Fruit fly (Drosophila melanogaster): ENCODE data around the gene CG13004.
A peak's percentile ranks its signal among the peaks of the same experiment; 100 is the strongest.

CG13004 gene

DNA sequence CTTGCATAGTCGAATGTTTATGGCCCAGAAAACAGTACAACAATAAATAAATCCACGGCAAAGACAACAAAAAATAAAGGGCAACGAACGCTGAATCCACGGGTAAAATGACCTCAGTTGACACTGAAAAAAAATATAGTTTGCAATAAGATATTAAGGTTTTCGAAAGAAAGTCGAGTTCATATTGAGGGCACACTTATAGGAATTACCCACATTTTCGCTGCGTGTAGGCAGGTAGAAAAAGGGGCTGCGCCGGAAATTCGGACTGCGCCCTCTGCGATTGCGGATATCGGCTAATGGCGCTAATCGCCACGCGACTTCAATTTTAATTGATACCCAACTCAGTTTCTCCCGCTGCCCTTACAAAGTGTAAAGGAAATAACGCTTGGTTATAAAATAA, 26.7 kb downstream of the CG13004 start (continued):
- TF ChIP-seq kah (GFP tag; optimal IDR thresholded peaks at IDR 0.05), result no peak
- TF ChIP-seq dmrt99B (tag; optimal IDR thresholded peaks at IDR 0.05), result peak; percentile 24
- no peak for TF ChIP-seq CG7372 (GFP tag; IDR thresholded peaks at IDR 0.05)
- TF ChIP-seq CG7839 (tag; optimal IDR thresholded peaks at IDR 0.05), result peak; percentile 35
- TF ChIP-seq crp (GFP tag; optimal IDR thresholded peaks at IDR 0.05), result no peak
- TF ChIP-seq CG8765 (GFP tag; IDR thresholded peaks at IDR 0.05), result no peak
- 0 out of 2 replicates have a peak, but pooled peaks have one; percentile 13 for TF ChIP-seq esg (GFP tag; conservative IDR thresholded peaks at IDR 0.05)
- TF ChIP-seq ci (GFP tag; IDR thresholded peaks at IDR 0.05), result no peak
- no peak for TF ChIP-seq CG15073 (GFP tag; optimal IDR thresholded peaks at IDR 0.05)
- TF ChIP-seq MESR4 (GFP tag; optimal IDR thresholded peaks at IDR 0.05), result no peak
- peak; percentile 4 for TF ChIP-seq lilli (GFP tag; optimal IDR thresholded peaks at IDR 0.05)
- no peak for TF ChIP-seq CG4854 (GFP tag; optimal IDR thresholded peaks at IDR 0.05)
- TF ChIP-seq fd64A (GFP tag; optimal IDR thresholded peaks at IDR 0.05), result no peak
- no peak for TF ChIP-seq trem (tag; optimal IDR thresholded peaks at IDR 0.05)
- no peak for TF ChIP-seq zfh1 (GFP tag; IDR thresholded peaks at IDR 0.05)
- no peak for TF ChIP-seq h (optimal IDR thresholded peaks at IDR 0.05)
- peak; percentile 5 for TF ChIP-seq Oli (tag; optimal IDR thresholded peaks at IDR 0.05)
- no peak for TF ChIP-seq Sin3A (optimal IDR thresholded peaks at IDR 0.05)
- TF ChIP-seq CG14667 (GFP tag; IDR thresholded peaks at IDR 0.05), result no peak
- no peak for TF ChIP-seq tin (GFP tag; optimal IDR thresholded peaks at IDR 0.05)
- no peak for TF ChIP-seq Ravus (GFP tag; IDR thresholded peaks at IDR 0.05)
- TF ChIP-seq row (GFP tag; IDR thresholded peaks at IDR 0.05), result peak; percentile 27; the same call in 1 of the 3 replicates
- TF ChIP-seq CG14965 (GFP tag; optimal IDR thresholded peaks at IDR 0.05; ENCODE audit: borderline replicate concordance), result no peak
- TF ChIP-seq CG11560 (tag; IDR thresholded peaks at IDR 0.05), result no peak
- TF ChIP-seq Aef1 (GFP tag; IDR thresholded peaks at IDR 0.05), result no peak
- no peak for TF ChIP-seq D (optimal IDR thresholded peaks at IDR 0.05)
- TF ChIP-seq D (GFP tag; optimal IDR thresholded peaks at IDR 0.05), result no peak
- peak; percentile 11 for TF ChIP-seq bab2 (GFP tag; optimal IDR thresholded peaks at IDR 0.05)
- TF ChIP-seq ewg (GFP tag; optimal IDR thresholded peaks at IDR 0.05), result no peak
- no peak for TF ChIP-seq Adf1 (GFP tag; IDR thresholded peaks at IDR 0.05)
- TF ChIP-seq fd3F (GFP tag; optimal IDR thresholded peaks at IDR 0.05), result no peak
- TF ChIP-seq ato (GFP tag; IDR thresholded peaks at IDR 0.05; ENCODE audit: partially characterized antibody), result no peak
- TF ChIP-seq ftz-f1 (GFP tag; optimal IDR thresholded peaks at IDR 0.05), result no peak
- TF ChIP-seq CG11504 (tag; optimal IDR thresholded peaks at IDR 0.05), result peak; percentile 1
- peak; percentile 20; the same call in 1 of the 2 replicates for TF ChIP-seq CG14441 (GFP tag; IDR thresholded peaks at IDR 0.05)
- TF ChIP-seq CG7928 (GFP tag; optimal IDR thresholded peaks at IDR 0.05), result no peak
- 0 out of 3 replicates have a peak, but pooled peaks have one; percentile 19 for TF ChIP-seq dysf (GFP tag; IDR thresholded peaks at IDR 0.05)
- no peak for TF ChIP-seq Hmr (GFP tag; optimal IDR thresholded peaks at IDR 0.05)
- TF ChIP-seq CG11695 (GFP tag; IDR thresholded peaks at IDR 0.05), result no peak
- TF ChIP-seq aop (GFP tag; IDR thresholded peaks at IDR 0.05), result no peak
- TF ChIP-seq CG32532 (GFP tag; IDR thresholded peaks at IDR 0.05), result peak; percentile 14; the same call in 1 of the 2 replicates
- TF ChIP-seq Atf6 (GFP tag; IDR thresholded peaks at IDR 0.05), result peak; percentile 14; the same call in 1 of the 2 replicates

DNA sequence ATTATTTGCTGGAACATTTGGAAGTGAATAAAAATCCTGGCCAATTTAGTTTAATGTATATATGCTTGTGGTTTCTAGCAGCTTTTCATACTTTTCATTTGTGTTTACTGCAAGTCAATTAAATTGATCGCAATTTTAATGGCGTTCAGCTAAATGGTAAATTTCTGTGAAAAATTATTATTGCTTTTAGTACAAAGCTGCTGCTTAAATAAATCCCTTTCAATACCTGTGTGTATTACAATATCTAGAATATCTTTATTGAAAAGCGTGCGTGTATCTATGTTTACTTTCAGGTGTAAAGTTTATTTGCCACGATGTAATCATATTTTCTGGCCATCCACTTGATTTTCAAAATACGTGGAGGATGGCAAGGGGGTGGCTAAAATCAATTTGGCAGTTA, 29.6 kb downstream of the CG13004 start, which contains the start of gene ppk28:
ppk28 (plus strand) TSS at position 301 of the 400 bp plus-strand sequence.
- TF ChIP-seq CG11504 (tag; optimal IDR thresholded peaks at IDR 0.05), result no peak
- no peak for TF ChIP-seq Dip2 (GFP tag; IDR thresholded peaks at IDR 0.05)
- no peak for TF ChIP-seq insv (GFP tag; optimal IDR thresholded peaks at IDR 0.05)
- TF ChIP-seq Hand (GFP tag; optimal IDR thresholded peaks at IDR 0.05), result no peak
- TF ChIP-seq Max (GFP tag; optimal IDR thresholded peaks at IDR 0.05), result no peak
- no peak for TF ChIP-seq lmd (GFP tag; IDR thresholded peaks at IDR 0.05)
- TF ChIP-seq CG6683 (GFP tag; optimal IDR thresholded peaks at IDR 0.05), result no peak

Data from whole organism, embryonic.